Worm (Caenorhabditis elegans) whole organism, L4 larva: Measurements from ENCODE around the gene str-193.

ENCODE experiments used
- ZK546.5 ChIP-seq, 2 experiments: sonication (generic microtip); optimal IDR thresholded peaks; 2 replicates each; lab custom pipeline; 2017; ENCODE audit warnings: missing biosample characterization in 2 of 2, missing genetic modification characterization in 2 of 2
- aha-1 ChIP-seq: fragments of 150-350 bp; peaks from one replicate; lab custom pipeline; 2014; ENCODE audit warnings: missing biosample characterization, missing genetic modification characterization
- attf-4 ChIP-seq: sonication (generic microtip); optimal IDR thresholded peaks from 3 replicates; lab custom pipeline; 2017; ENCODE audit warnings: missing biosample characterization, missing genetic modification characterization
- ceh-28 ChIP-seq: fragments of 150-350 bp; optimal IDR thresholded peaks from 2 replicates; lab custom pipeline; 2014; ENCODE audit warnings: missing biosample characterization, missing genetic modification reagents, missing genetic modification characterization
- ctbp-1 ChIP-seq: fragments of 200-800 bp; sonication (Bioruptor generic); IDR thresholded peaks from 2 replicates; pipeline ENCODE4 v1.3.6; 2022; ENCODE audit warnings: missing genetic modification reagents, missing genetic modification characterization, missing compliant biosample characterization
- dmd-6 ChIP-seq: fragments of 200-800 bp; sonication (Bioruptor generic); IDR thresholded peaks from 2 replicates; pipeline ENCODE4 v1.3.6; 2022; ENCODE audit warnings: missing genetic modification reagents, missing genetic modification characterization, missing compliant biosample characterization
- duxl-1 ChIP-seq: sonication (generic microtip); optimal IDR thresholded peaks from 2 replicates; lab custom pipeline; 2016; ENCODE audit warnings: mild to moderate bottlenecking, missing genetic modification characterization, moderate library complexity, missing compliant biosample characterization; ENCODE audit not compliant: poor library complexity
- hlh-30 ChIP-seq: sonication (generic microtip); optimal IDR thresholded peaks from 2 replicates; lab custom pipeline; 2017; ENCODE audit warnings: antibody characterized with exemption, mild to moderate bottlenecking, missing genetic modification characterization, missing compliant biosample characterization; ENCODE audit not compliant: insufficient read depth
- lin-13 ChIP-seq: fragments of 150-350 bp; optimal IDR thresholded peaks from 2 replicates; lab custom pipeline; 2014; ENCODE audit warnings: missing biosample characterization, missing genetic modification reagents, missing genetic modification characterization
- mep-1 ChIP-seq: fragments of 150-350 bp; sonication (generic microtip); optimal IDR thresholded peaks from 3 replicates; lab custom pipeline; 2014; ENCODE audit warnings: missing biosample characterization, missing genetic modification characterization
- skn-1 ChIP-seq: fragments of 150-350 bp; optimal IDR thresholded peaks from 2 replicates; lab custom pipeline; 2014; ENCODE audit warnings: missing biosample characterization, missing genetic modification characterization

ce11 chrV:9798212-9798611, 23.4 kb downstream of the str-193 start:
- TF ChIP-seq skn-1 (tag; lab: Kevin White, UChicago) (no peak), ZK546.5 (tag; optimal IDR thresholded peaks at IDR 0.05; lab: Kevin White, UChicago) (no peak), hlh-30 (tag; lab: Kevin White, UChicago) (no peak), mep-1 (tag; lab: Kevin White, UChicago) (no peak), duxl-1 (tag; lab: Kevin White, UChicago) (no peak), dmd-6 (GFP tag; lab: Robert Waterston, UW) (no peak), aha-1 (tag; lab: Kevin White, UChicago) (no peak), ceh-28 (tag; lab: Kevin White, UChicago) (no peak), lin-13 (GFP tag; lab: Kevin White, UChicago) (no peak), attf-4 (no peak), ctbp-1 (no peak)
